Worm (Caenorhabditis elegans) whole organism, midembryonic: ENCODE data around the gene vps-37.

ENCODE experiments used
- T22C8.4 ChIP-seq: fragments of 200-800 bp; sonication (Bioruptor generic); IDR thresholded peaks from 2 replicates; pipeline ENCODE4 v1.3.6; 2022; ENCODE audit warnings: missing genetic modification characterization, missing compliant biosample characterization
- cog-1 ChIP-seq: sonication (generic microtip); optimal IDR thresholded peaks from 2 replicates; lab custom pipeline; 2016; ENCODE audit warnings: missing genetic modification characterization, missing compliant biosample characterization
- flt-1 ChIP-seq: fragments of 200-800 bp; sonication (Bioruptor generic); IDR thresholded peaks from 2 replicates; pipeline ENCODE4 v1.3.6; 2022; ENCODE audit warnings: missing genetic modification characterization, missing compliant biosample characterization
- med-1 ChIP-seq: sonication (generic microtip); optimal IDR thresholded peaks from 2 replicates; lab custom pipeline; 2017; ENCODE audit warnings: missing genetic modification characterization, mild to moderate bottlenecking, missing compliant biosample characterization, antibody characterized with exemption, missing genetic modification reagents; ENCODE audit not compliant: insufficient read depth
- ztf-23 ChIP-seq: fragments of 200-800 bp; sonication (Bioruptor generic); IDR thresholded peaks from 2 replicates; pipeline ENCODE4 v1.3.6; 2022; ENCODE audit warnings: missing genetic modification reagents, missing genetic modification characterization, missing compliant biosample characterization

ce11 chrV:5587042-5587441, 5.5 kb upstream of the vps-37 start:
- no peak for TF ChIP-seq med-1 (GFP tag; lab: Kevin White, UChicago)
- no peak for TF ChIP-seq cog-1 (tag; lab: Kevin White, UChicago)
- TF ChIP-seq flt-1 (GFP tag; lab: Robert Waterston, UW), result no peak
- TF ChIP-seq T22C8.4 (GFP tag; lab: Robert Waterston, UW), result no peak
- TF ChIP-seq ztf-23 (GFP tag; lab: Robert Waterston, UW), result no peak
